Worm (Caenorhabditis elegans): ENCODE measurements around the gene fbxb-15.

- TF ChIP-seq ceh-36 (tag; optimal IDR thresholded peaks at IDR 0.05) (no peak), ceh-13 (GFP tag; optimal IDR thresholded peaks at IDR 0.05) (no peak), hmg-4 (GFP tag; optimal IDR thresholded peaks at IDR 0.05) (no peak), flt-1 (GFP tag; IDR thresholded peaks at IDR 0.05) (no peak), ama-1 (optimal IDR thresholded peaks at IDR 0.05) (no peak), aly-1 (tag; optimal IDR thresholded peaks at IDR 0.05) (no peak), sea-1 (GFP tag; conservative IDR thresholded peaks at IDR 0.05) (no peak), hnd-1 (tag; optimal IDR thresholded peaks at IDR 0.05) (no peak)
Observed at ce11 chrII:1666025-1666424, 12.7 kb upstream of the fbxb-15 start, which contains the start of gene srlf-29.

Measured in whole organism, early embryonic.